Worm (Caenorhabditis elegans) whole organism, mixed stage, embryonic: ENCODE measurements around the gene F54C8.7.

Experiments
- M03D4.4 ChIP-seq: sonication (generic microtip); optimal IDR thresholded peaks from 2 replicates; lab custom pipeline; 2017; ENCODE audit warnings: mild to moderate bottlenecking, missing genetic modification characterization, missing compliant biosample characterization
- bed-3 ChIP-seq: fragments of 200-800 bp; sonication (Bioruptor generic); optimal IDR thresholded peaks from 3 replicates; lab custom pipeline; 2018; ENCODE audit warnings: mild to moderate bottlenecking, missing genetic modification characterization, moderate library complexity, missing compliant biosample characterization
- blmp-1 ChIP-seq: fragments of 150-350 bp; optimal IDR thresholded peaks from 2 replicates; lab custom pipeline; 2014; ENCODE audit warnings: missing biosample characterization, missing genetic modification characterization
- ceh-39 ChIP-seq: fragments of 150-350 bp; optimal IDR thresholded peaks from 2 replicates; lab custom pipeline; 2014; ENCODE audit warnings: missing biosample characterization, missing genetic modification characterization
- ceh-83 ChIP-seq: fragments of 200-800 bp; sonication (Bioruptor generic); optimal IDR thresholded peaks from 2 replicates; lab custom pipeline; 2018; ENCODE audit warnings: mild to moderate bottlenecking, missing genetic modification characterization, missing compliant biosample characterization
- ces-1 ChIP-seq: fragments of 150-350 bp; optimal IDR thresholded peaks from 2 replicates; lab custom pipeline; 2014; ENCODE audit warnings: missing biosample characterization, missing genetic modification reagents, missing genetic modification characterization
- cnd-1 ChIP-seq: fragments of 200-800 bp; sonication (Bioruptor generic); optimal IDR thresholded peaks from 2 replicates; lab custom pipeline; 2018; ENCODE audit warnings: mild to moderate bottlenecking, missing genetic modification characterization, missing compliant biosample characterization
- drap-1 ChIP-seq: fragments of 200-800 bp; sonication (Bioruptor generic); optimal IDR thresholded peaks from 3 replicates; lab custom pipeline; 2018; ENCODE audit warnings: mild to moderate bottlenecking, missing genetic modification characterization, missing compliant biosample characterization
- elt-1 ChIP-seq: sonication (generic microtip); optimal IDR thresholded peaks from 2 replicates; lab custom pipeline; 2017; ENCODE audit warnings: missing genetic modification characterization, mild to moderate bottlenecking, missing compliant biosample characterization, antibody characterized with exemption, moderate library complexity, borderline replicate concordance; ENCODE audit not compliant: insufficient read depth
- flh-1 ChIP-seq: fragments of 200-800 bp; sonication (Bioruptor generic); optimal IDR thresholded peaks from 2 replicates; lab custom pipeline; 2018; ENCODE audit warnings: mild to moderate bottlenecking, missing genetic modification characterization, moderate library complexity, missing compliant biosample characterization
- ham-2 ChIP-seq: fragments of 200-800 bp; sonication (Bioruptor generic); optimal IDR thresholded peaks from 2 replicates; lab custom pipeline; 2018; ENCODE audit warnings: mild to moderate bottlenecking, missing genetic modification characterization, missing compliant biosample characterization
- lsy-2 ChIP-seq: fragments of 150-350 bp; optimal IDR thresholded peaks from 2 replicates; lab custom pipeline; 2014; ENCODE audit warnings: missing biosample characterization, missing genetic modification characterization
- mab-5 ChIP-seq: fragments of 150-350 bp; optimal IDR thresholded peaks from 2 replicates; lab custom pipeline; 2014; ENCODE audit warnings: missing biosample characterization, missing genetic modification characterization
- mep-1 ChIP-seq: fragments of 150-350 bp; optimal IDR thresholded peaks from 2 replicates; lab custom pipeline; 2017; ENCODE audit warnings: missing biosample characterization, missing genetic modification reagents, missing genetic modification characterization, inconsistent platforms
- mls-2 ChIP-seq: sonication (generic microtip); optimal IDR thresholded peaks from 2 replicates; lab custom pipeline; 2016; ENCODE audit warnings: mild to moderate bottlenecking, missing genetic modification characterization, moderate library complexity, missing compliant biosample characterization
- nhr-12 ChIP-seq: fragments of 150-350 bp; optimal IDR thresholded peaks from 2 replicates; lab custom pipeline; 2014; ENCODE audit warnings: missing biosample characterization, missing genetic modification characterization
- nhr-237 ChIP-seq: fragments of 150-350 bp; optimal IDR thresholded peaks from 2 replicates; lab custom pipeline; 2014; ENCODE audit warnings: missing biosample characterization, missing genetic modification characterization
- nhr-28 ChIP-seq: fragments of 150-350 bp; optimal IDR thresholded peaks from 2 replicates; lab custom pipeline; 2014; ENCODE audit warnings: missing biosample characterization, missing genetic modification characterization
- nhr-76 ChIP-seq: sonication (generic microtip); optimal IDR thresholded peaks from 2 replicates; lab custom pipeline; 2017; ENCODE audit warnings: missing biosample characterization, missing genetic modification characterization
- sem-2 ChIP-seq: fragments of 200-800 bp; sonication (Bioruptor generic); optimal IDR thresholded peaks from 2 replicates; lab custom pipeline; 2018; ENCODE audit warnings: mild to moderate bottlenecking, missing genetic modification characterization, missing compliant biosample characterization
- sptf-1 ChIP-seq: sonication (generic microtip); optimal IDR thresholded peaks from 2 replicates; lab custom pipeline; 2017; ENCODE audit warnings: mild to moderate bottlenecking, missing genetic modification characterization, moderate library complexity, missing compliant biosample characterization
- tbx-8 ChIP-seq: fragments of 200-800 bp; sonication (Bioruptor generic); optimal IDR thresholded peaks from 2 replicates; lab custom pipeline; 2018; ENCODE audit warnings: mild to moderate bottlenecking, missing genetic modification characterization, moderate library complexity, missing compliant biosample characterization
- unc-120 ChIP-seq: sonication (generic microtip); optimal IDR thresholded peaks from 2 replicates; lab custom pipeline; 2017; ENCODE audit warnings: missing genetic modification characterization, missing compliant biosample characterization; ENCODE audit not compliant: poor library complexity, severe bottlenecking
- unc-39 ChIP-seq: fragments of 150-350 bp; optimal IDR thresholded peaks from 2 replicates; lab custom pipeline; 2014; ENCODE audit warnings: missing biosample characterization, missing genetic modification characterization
- zip-8 ChIP-seq: fragments of 150-350 bp; optimal IDR thresholded peaks from 2 replicates; lab custom pipeline; 2014; ENCODE audit warnings: missing biosample characterization, missing genetic modification characterization
- ztf-11 ChIP-seq: fragments of 150-350 bp; optimal IDR thresholded peaks from 2 replicates; lab custom pipeline; 2014; ENCODE audit warnings: missing biosample characterization, missing genetic modification characterization

F54C8.7 gene

ce11 chrIII:9453962-9454361 is at the start of gene F54C8.7:
Gene F54C8.7 (minus strand): TSS chrIII:9454062.
- TF ChIP-seq nhr-28 (tag; lab: Kevin White, UChicago) (no peak), lsy-2 (tag; lab: Kevin White, UChicago) (no peak), nhr-237 (tag; lab: Kevin White, UChicago) (no peak), mls-2 (tag; lab: Kevin White, UChicago) (no peak)

- TF ChIP-seq ceh-83 (GFP tag; lab: Kevin White, UChicago), result no peak
Measured at ce11 chrIII:9502155-9502714, 48.4 kb upstream of the F54C8.7 start.

ce11 chrIII:9501072-9501471 is 47.2 kb upstream of the F54C8.7 start:
- no peak for TF ChIP-seq sptf-1
- TF ChIP-seq mep-1 (tag; lab: Kevin White, UChicago), result no peak

DNA sequence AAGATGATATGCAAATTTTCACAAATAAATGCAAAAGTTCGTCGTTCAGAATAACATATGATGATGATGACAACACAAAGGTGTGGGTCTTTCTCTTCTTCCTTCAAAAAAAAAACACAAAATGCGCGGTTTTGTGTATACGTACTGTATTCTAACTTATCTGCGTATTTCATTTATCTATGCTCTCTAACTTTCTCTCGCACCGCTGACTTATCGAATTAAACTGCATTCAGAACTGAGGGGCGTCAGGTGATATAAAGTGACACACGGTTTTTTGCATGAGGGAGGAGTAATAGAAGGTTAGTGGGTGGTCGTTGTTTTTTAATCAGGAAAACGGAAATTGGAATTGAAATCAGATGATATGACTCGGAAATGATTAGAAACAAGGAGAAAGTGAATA is 46.4 kb upstream of the F54C8.7 start, which contains the start of gene sod-4:
sod-4 (minus strand) TSS at position 109 of the 400 bp plus-strand sequence.
- no peak for TF ChIP-seq cnd-1 (tag; lab: Kevin White, UChicago)

ce11 chrIII:9497412-9497811 is 43.5 kb upstream of the F54C8.7 start:
- TF ChIP-seq mep-1 (tag; lab: Kevin White, UChicago) (no peak), zip-8 (tag; lab: Kevin White, UChicago) (peak; percentile 94)
- TF ChIP-seq, all 35 proteins: peak for 1

DNA sequence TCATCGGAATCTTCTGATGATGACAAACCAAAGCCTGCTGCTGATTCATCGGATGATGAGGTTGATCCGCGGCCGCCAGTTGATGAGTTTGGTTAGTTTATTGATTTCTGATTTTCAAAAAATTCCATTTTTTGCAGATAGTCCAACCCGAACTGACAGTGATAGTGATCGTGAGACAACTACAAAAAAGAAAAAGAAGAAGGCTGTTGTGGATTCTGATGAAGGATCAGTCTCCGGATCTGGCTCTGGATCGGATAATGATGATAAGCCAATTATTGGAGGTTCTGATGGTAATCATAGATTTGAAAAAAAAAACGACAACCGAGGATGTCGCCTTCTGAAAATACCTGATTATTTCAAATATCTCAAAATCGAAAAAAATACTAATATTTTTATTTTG is 42.2 kb upstream of the F54C8.7 start:
- TF ChIP-seq ceh-39 (tag; lab: Kevin White, UChicago), result no peak
- TF ChIP-seq unc-39 (tag; lab: Kevin White, UChicago), result no peak
- TF ChIP-seq ces-1 (GFP tag; lab: Kevin White, UChicago), result no peak
- TF ChIP-seq sem-2, result no peak
- TF ChIP-seq ztf-11 (tag; lab: Kevin White, UChicago), result no peak
- no peak for TF ChIP-seq bed-3 (GFP tag; lab: Kevin White, UChicago)
- TF ChIP-seq flh-1 (GFP tag; lab: Kevin White, UChicago), result no peak
- no peak for TF ChIP-seq mab-5 (tag; lab: Kevin White, UChicago)
- no peak for TF ChIP-seq blmp-1
- TF ChIP-seq ham-2 (GFP tag; lab: Kevin White, UChicago), result no peak
- TF ChIP-seq tbx-8, result no peak
- TF ChIP-seq nhr-76 (tag; lab: Kevin White, UChicago), result no peak
- TF ChIP-seq M03D4.4 (tag; lab: Kevin White, UChicago), result no peak
- no peak for TF ChIP-seq nhr-12
- no peak for TF ChIP-seq zip-8 (tag; lab: Kevin White, UChicago)
- TF ChIP-seq unc-120 (tag; lab: Kevin White, UChicago), result no peak
- TF ChIP-seq nhr-28 (tag; lab: Kevin White, UChicago), result no peak
- TF ChIP-seq elt-1 (tag; lab: Kevin White, UChicago), result no peak
- TF ChIP-seq, all 35 proteins: peak for 0

DNA sequence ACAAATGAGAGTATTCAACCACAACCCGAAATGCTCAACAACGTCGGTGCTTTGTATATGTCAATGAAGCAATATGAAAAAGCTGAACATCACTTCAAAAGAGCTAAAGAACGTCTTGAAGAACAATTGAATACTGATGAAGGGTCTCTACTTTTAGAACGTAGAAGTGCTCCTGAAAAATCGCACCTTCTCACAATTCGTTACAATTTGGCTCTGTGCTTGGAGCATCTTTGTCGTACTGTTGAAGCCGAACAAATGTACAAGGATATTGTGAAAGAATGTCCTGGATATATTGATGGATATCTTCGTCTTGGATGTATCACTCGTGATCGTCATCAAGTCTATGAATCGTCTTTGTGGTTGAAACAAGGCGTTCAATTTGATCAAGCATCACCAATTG is 40.3 kb upstream of the F54C8.7 start:
- TF ChIP-seq cnd-1 (tag; lab: Kevin White, UChicago) (no peak), nhr-76 (tag; lab: Kevin White, UChicago) (no peak), drap-1 (no peak), unc-39 (tag; lab: Kevin White, UChicago) (no peak), mep-1 (tag; lab: Kevin White, UChicago) (no peak), mab-5 (tag; lab: Kevin White, UChicago) (no peak)
